Worm (Caenorhabditis elegans) whole organism, mixed stage, embryonic: ENCODE data around the gene fbxa-171.
"Not testable (repeated sequence)": the region's sequence is repeated elsewhere in the genome, so short reads cannot be mapped to it uniquely, and the experiment has no call there.

Experiments used
- M03D4.4 ChIP-seq: sonication (generic microtip); optimal IDR thresholded peaks from 2 replicates; lab custom pipeline; 2017; ENCODE audit warnings: mild to moderate bottlenecking, missing genetic modification characterization, missing compliant biosample characterization
- bed-3 ChIP-seq: fragments of 200-800 bp; sonication (Bioruptor generic); optimal IDR thresholded peaks from 3 replicates; lab custom pipeline; 2018; ENCODE audit warnings: mild to moderate bottlenecking, missing genetic modification characterization, moderate library complexity, missing compliant biosample characterization
- ceh-39 ChIP-seq: fragments of 150-350 bp; optimal IDR thresholded peaks from 2 replicates; lab custom pipeline; 2014; ENCODE audit warnings: missing biosample characterization, missing genetic modification characterization
- ceh-43 ChIP-seq: fragments of 200-800 bp; sonication (Bioruptor generic); optimal IDR thresholded peaks from 2 replicates; lab custom pipeline; 2018; ENCODE audit warnings: mild to moderate bottlenecking, missing genetic modification characterization, moderate library complexity, missing compliant biosample characterization
- ceh-83 ChIP-seq: fragments of 200-800 bp; sonication (Bioruptor generic); optimal IDR thresholded peaks from 2 replicates; lab custom pipeline; 2018; ENCODE audit warnings: mild to moderate bottlenecking, missing genetic modification characterization, missing compliant biosample characterization
- ces-1 ChIP-seq: fragments of 150-350 bp; optimal IDR thresholded peaks from 2 replicates; lab custom pipeline; 2014; ENCODE audit warnings: missing biosample characterization, missing genetic modification reagents, missing genetic modification characterization
- cnd-1 ChIP-seq: fragments of 200-800 bp; sonication (Bioruptor generic); optimal IDR thresholded peaks from 2 replicates; lab custom pipeline; 2018; ENCODE audit warnings: mild to moderate bottlenecking, missing genetic modification characterization, missing compliant biosample characterization
- drap-1 ChIP-seq: fragments of 200-800 bp; sonication (Bioruptor generic); optimal IDR thresholded peaks from 3 replicates; lab custom pipeline; 2018; ENCODE audit warnings: mild to moderate bottlenecking, missing genetic modification characterization, missing compliant biosample characterization
- elt-1 ChIP-seq: sonication (generic microtip); optimal IDR thresholded peaks from 2 replicates; lab custom pipeline; 2017; ENCODE audit warnings: missing genetic modification characterization, mild to moderate bottlenecking, missing compliant biosample characterization, antibody characterized with exemption, moderate library complexity, borderline replicate concordance; ENCODE audit not compliant: insufficient read depth
- elt-3 ChIP-seq: fragments of 150-350 bp; optimal IDR thresholded peaks from 2 replicates; lab custom pipeline; 2014; ENCODE audit warnings: missing biosample characterization, missing genetic modification characterization
- flh-1 ChIP-seq: fragments of 200-800 bp; sonication (Bioruptor generic); optimal IDR thresholded peaks from 2 replicates; lab custom pipeline; 2018; ENCODE audit warnings: mild to moderate bottlenecking, missing genetic modification characterization, moderate library complexity, missing compliant biosample characterization
- ham-2 ChIP-seq: fragments of 200-800 bp; sonication (Bioruptor generic); optimal IDR thresholded peaks from 2 replicates; lab custom pipeline; 2018; ENCODE audit warnings: mild to moderate bottlenecking, missing genetic modification characterization, missing compliant biosample characterization
- hlh-1 ChIP-seq: fragments of 150-350 bp; optimal IDR thresholded peaks from 2 replicates; lab custom pipeline; 2014; ENCODE audit warnings: missing biosample characterization, missing genetic modification reagents, missing genetic modification characterization
- lin-13 ChIP-seq: fragments of 150-350 bp; optimal IDR thresholded peaks from 2 replicates; lab custom pipeline; 2014; ENCODE audit warnings: missing biosample characterization, missing genetic modification characterization
- lin-32 ChIP-seq: fragments of 200-800 bp; sonication (Bioruptor generic); optimal IDR thresholded peaks from 2 replicates; lab custom pipeline; 2018; ENCODE audit warnings: mild to moderate bottlenecking, missing genetic modification characterization, missing compliant biosample characterization
- lsy-2 ChIP-seq: fragments of 150-350 bp; optimal IDR thresholded peaks from 2 replicates; lab custom pipeline; 2014; ENCODE audit warnings: missing biosample characterization, missing genetic modification characterization
- mab-5 ChIP-seq: fragments of 150-350 bp; optimal IDR thresholded peaks from 2 replicates; lab custom pipeline; 2014; ENCODE audit warnings: missing biosample characterization, missing genetic modification characterization
- mep-1 ChIP-seq: fragments of 150-350 bp; optimal IDR thresholded peaks from 2 replicates; lab custom pipeline; 2017; ENCODE audit warnings: missing biosample characterization, missing genetic modification reagents, missing genetic modification characterization, inconsistent platforms
- mls-2 ChIP-seq: sonication (generic microtip); optimal IDR thresholded peaks from 2 replicates; lab custom pipeline; 2016; ENCODE audit warnings: mild to moderate bottlenecking, missing genetic modification characterization, moderate library complexity, missing compliant biosample characterization
- nhr-12 ChIP-seq: fragments of 150-350 bp; optimal IDR thresholded peaks from 2 replicates; lab custom pipeline; 2014; ENCODE audit warnings: missing biosample characterization, missing genetic modification characterization
- nhr-2 ChIP-seq: fragments of 150-350 bp; optimal IDR thresholded peaks from 2 replicates; lab custom pipeline; 2014; ENCODE audit warnings: missing biosample characterization, missing genetic modification characterization
- nhr-237 ChIP-seq: fragments of 150-350 bp; optimal IDR thresholded peaks from 2 replicates; lab custom pipeline; 2014; ENCODE audit warnings: missing biosample characterization, missing genetic modification characterization
- nhr-28 ChIP-seq: fragments of 150-350 bp; optimal IDR thresholded peaks from 2 replicates; lab custom pipeline; 2014; ENCODE audit warnings: missing biosample characterization, missing genetic modification characterization
- nhr-76 ChIP-seq: sonication (generic microtip); optimal IDR thresholded peaks from 2 replicates; lab custom pipeline; 2017; ENCODE audit warnings: missing biosample characterization, missing genetic modification characterization
- pha-4 ChIP-seq: fragments of 150-350 bp; optimal IDR thresholded peaks from 2 replicates; lab custom pipeline; 2018; ENCODE audit warnings: missing biosample characterization, missing genetic modification reagents, missing genetic modification characterization
- sem-2 ChIP-seq: fragments of 200-800 bp; sonication (Bioruptor generic); optimal IDR thresholded peaks from 2 replicates; lab custom pipeline; 2018; ENCODE audit warnings: mild to moderate bottlenecking, missing genetic modification characterization, missing compliant biosample characterization
- snpc-4 ChIP-seq: fragments of 150-350 bp; optimal IDR thresholded peaks from 2 replicates; lab custom pipeline; 2014; ENCODE audit warnings: missing biosample characterization, missing genetic modification characterization
- sptf-1 ChIP-seq: sonication (generic microtip); optimal IDR thresholded peaks from 2 replicates; lab custom pipeline; 2017; ENCODE audit warnings: mild to moderate bottlenecking, missing genetic modification characterization, moderate library complexity, missing compliant biosample characterization
- tbx-8 ChIP-seq: fragments of 200-800 bp; sonication (Bioruptor generic); optimal IDR thresholded peaks from 2 replicates; lab custom pipeline; 2018; ENCODE audit warnings: mild to moderate bottlenecking, missing genetic modification characterization, moderate library complexity, missing compliant biosample characterization
- unc-120 ChIP-seq: sonication (generic microtip); optimal IDR thresholded peaks from 2 replicates; lab custom pipeline; 2017; ENCODE audit warnings: missing genetic modification characterization, missing compliant biosample characterization; ENCODE audit not compliant: poor library complexity, severe bottlenecking
- unc-39 ChIP-seq: fragments of 150-350 bp; optimal IDR thresholded peaks from 2 replicates; lab custom pipeline; 2014; ENCODE audit warnings: missing biosample characterization, missing genetic modification characterization
- unc-62 ChIP-seq: fragments of 150-350 bp; optimal IDR thresholded peaks from 2 replicates; lab custom pipeline; 2014; ENCODE audit warnings: missing biosample characterization, missing genetic modification reagents, missing genetic modification characterization
- zip-8 ChIP-seq: fragments of 150-350 bp; optimal IDR thresholded peaks from 2 replicates; lab custom pipeline; 2014; ENCODE audit warnings: missing biosample characterization, missing genetic modification characterization
- ztf-11 ChIP-seq: fragments of 150-350 bp; optimal IDR thresholded peaks from 2 replicates; lab custom pipeline; 2014; ENCODE audit warnings: missing biosample characterization, missing genetic modification characterization

fbxa-171 gene

DNA sequence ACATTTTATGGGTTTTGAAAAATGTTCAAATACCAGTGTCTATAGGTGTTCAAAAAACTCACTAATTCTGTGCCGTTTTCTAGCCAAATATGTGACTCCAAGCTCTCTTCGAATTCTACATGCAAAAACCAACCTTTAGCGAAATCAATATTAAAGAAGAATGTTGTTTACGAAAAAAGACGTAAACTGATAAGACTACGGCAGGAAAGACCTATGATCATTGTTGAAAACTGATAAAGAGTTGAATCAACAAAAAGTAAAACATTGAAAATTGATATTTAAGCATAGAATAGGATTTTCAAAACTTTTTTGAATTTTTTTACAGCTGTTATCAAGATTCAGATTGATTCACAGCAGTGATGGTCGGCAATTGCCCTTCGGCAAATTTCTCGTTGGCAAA, 33.0 kb upstream of the fbxa-171 start, which contains the start of gene Y6G8.2:
Gene Y6G8.2, minus strand, starts transcription at position 147 of the 400 bp plus-strand sequence.
- TF ChIP-seq ces-1 (GFP tag; lab: Kevin White, UChicago) = no peak
- TF ChIP-seq lsy-2 (tag; lab: Kevin White, UChicago) = no peak
- no peak for TF ChIP-seq nhr-28 (tag; lab: Kevin White, UChicago)
- TF ChIP-seq pha-4 (tag; lab: Kevin White, UChicago) = no peak
- no peak for TF ChIP-seq unc-120 (tag; lab: Kevin White, UChicago)
- TF ChIP-seq sem-2 (GFP tag; lab: Kevin White, UChicago) = no peak
- TF ChIP-seq tbx-8 = no peak
- no peak for TF ChIP-seq mep-1
- TF ChIP-seq zip-8 (tag; lab: Kevin White, UChicago) = no peak
- no peak for TF ChIP-seq elt-3 (tag; lab: Kevin White, UChicago)

DNA sequence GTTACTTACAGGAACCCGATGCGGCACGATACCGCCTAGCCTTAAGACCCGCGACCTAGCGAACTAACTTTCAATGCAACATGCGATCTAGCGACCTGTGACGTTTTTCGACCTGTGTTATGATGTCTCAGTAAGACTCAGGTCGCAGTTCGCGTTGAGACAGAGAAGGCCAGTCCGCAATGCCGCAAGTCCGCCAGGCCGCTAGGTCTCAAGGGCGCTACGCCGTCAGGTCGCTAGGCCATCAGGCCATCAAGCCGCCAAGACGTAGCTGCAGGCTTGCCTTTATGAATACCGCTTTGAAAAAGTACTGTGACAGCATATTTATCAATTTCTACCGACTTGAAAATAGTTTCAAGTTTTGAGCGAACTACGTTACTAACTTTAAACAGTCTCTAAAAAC, 29.9 kb upstream of the fbxa-171 start:
- TF ChIP-seq hlh-1 = no peak
- no peak for TF ChIP-seq sem-2 (GFP tag; lab: Kevin White, UChicago)
- TF ChIP-seq ceh-83 (GFP tag; lab: Kevin White, UChicago) = no peak

DNA sequence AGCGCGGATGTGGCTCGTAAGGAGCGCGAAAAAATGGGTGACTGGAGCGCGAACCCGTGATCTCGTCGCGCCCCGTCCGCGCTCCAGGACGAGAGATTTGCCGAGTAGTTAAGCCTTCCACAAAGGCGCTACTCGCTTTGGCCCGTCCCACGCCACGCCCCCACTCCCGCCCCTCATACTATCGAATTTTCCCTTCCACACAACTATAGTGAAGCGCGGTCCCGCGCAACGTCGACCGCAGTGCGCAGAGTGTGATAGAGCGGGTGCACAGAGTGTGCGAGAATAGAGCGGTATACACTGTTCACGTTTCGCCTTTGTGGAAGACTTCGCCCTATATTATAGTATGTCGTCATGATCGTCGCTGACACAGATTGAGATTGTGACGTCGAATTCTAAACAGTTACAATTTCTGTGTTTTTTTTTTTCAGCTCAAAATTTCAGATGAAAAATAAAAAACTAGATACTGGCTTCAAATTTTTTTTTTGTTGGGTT, 18.6 kb upstream of the fbxa-171 start, which contains the start of gene fbxa-133:
Gene fbxa-133, plus strand, starts transcription at position 442 of the 492 bp plus-strand sequence.
- not testable (repeated sequence) for TF ChIP-seq nhr-76 (tag; lab: Kevin White, UChicago); flh-1 (GFP tag; lab: Kevin White, UChicago); nhr-237 (tag; lab: Kevin White, UChicago)
- TF ChIP-seq, all 35 proteins: peak for 0; not testable (repeated sequence) for 35

DNA sequence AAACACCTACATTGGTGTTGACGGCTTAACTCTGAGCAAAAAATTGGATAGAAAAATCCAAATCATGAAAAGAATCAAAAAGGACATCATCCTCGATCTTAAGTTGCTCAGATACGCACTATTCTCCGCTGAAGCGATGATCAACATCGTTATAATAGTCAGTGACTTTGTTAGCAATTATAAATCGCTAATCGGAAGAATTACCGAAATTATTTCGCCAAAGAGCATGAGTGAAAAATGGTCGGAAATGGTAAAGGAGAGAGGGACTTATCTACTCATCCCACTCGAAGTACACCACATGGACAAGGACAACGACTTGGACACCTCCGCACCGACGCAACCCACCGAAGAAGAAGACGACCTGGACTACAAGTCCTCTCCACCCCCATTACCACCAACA, 14.2 kb upstream of the fbxa-171 start:
- TF ChIP-seq lin-13 (no peak), flh-1 (GFP tag; lab: Kevin White, UChicago) (no peak), unc-39 (no peak), zip-8 (tag; lab: Kevin White, UChicago) (no peak), ztf-11 (tag; lab: Kevin White, UChicago) (no peak), ceh-39 (no peak), mls-2 (tag; lab: Kevin White, UChicago) (no peak), mab-5 (no peak), nhr-2 (tag; lab: Kevin White, UChicago) (no peak)

DNA sequence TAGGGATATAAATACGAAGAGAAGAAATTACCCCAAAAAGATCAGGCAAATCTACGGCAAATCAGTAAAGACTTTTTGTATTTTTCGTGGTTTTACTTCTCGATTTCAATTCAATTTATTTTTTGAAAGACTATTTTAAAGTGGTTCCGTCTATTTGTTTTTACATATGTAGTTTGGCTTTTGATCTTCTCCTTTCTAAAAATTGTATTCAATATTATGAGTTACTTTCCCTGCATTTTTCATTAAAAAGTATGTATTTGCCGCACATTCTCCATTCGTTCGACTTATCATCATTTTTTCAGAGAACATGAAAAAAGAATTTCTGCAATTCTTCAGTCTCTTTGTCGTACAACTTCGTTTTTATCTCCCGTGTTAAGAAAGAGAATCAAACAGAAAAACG, 1.0 kb upstream of the fbxa-171 start, which contains the start of gene C38D9.2:
Gene C38D9.2, plus strand, starts transcription at position 301 of the 400 bp plus-strand sequence.
- TF ChIP-seq mep-1 = no peak
- no peak for TF ChIP-seq hlh-1
- TF ChIP-seq lin-32 (GFP tag; lab: Kevin White, UChicago) = no peak
- TF ChIP-seq sptf-1 (tag; lab: Kevin White, UChicago) = no peak
- no peak for TF ChIP-seq M03D4.4
- TF ChIP-seq snpc-4 = no peak
- no peak for TF ChIP-seq ztf-11 (tag; lab: Kevin White, UChicago)
- TF ChIP-seq nhr-76 (tag; lab: Kevin White, UChicago) = no peak
- no peak for TF ChIP-seq ceh-83 (GFP tag; lab: Kevin White, UChicago)
- no peak for TF ChIP-seq nhr-2 (tag; lab: Kevin White, UChicago)
- TF ChIP-seq unc-120 (tag; lab: Kevin White, UChicago) = no peak
- no peak for TF ChIP-seq unc-62 (GFP tag; lab: Kevin White, UChicago)
- no peak for TF ChIP-seq zip-8 (tag; lab: Kevin White, UChicago)
- no peak for TF ChIP-seq drap-1 (GFP tag; lab: Kevin White, UChicago)
- no peak for TF ChIP-seq ceh-43 (GFP tag; lab: Kevin White, UChicago)
- TF ChIP-seq nhr-12 (tag; lab: Kevin White, UChicago) = no peak
- no peak for TF ChIP-seq mls-2 (tag; lab: Kevin White, UChicago)
- no peak for TF ChIP-seq ham-2

DNA sequence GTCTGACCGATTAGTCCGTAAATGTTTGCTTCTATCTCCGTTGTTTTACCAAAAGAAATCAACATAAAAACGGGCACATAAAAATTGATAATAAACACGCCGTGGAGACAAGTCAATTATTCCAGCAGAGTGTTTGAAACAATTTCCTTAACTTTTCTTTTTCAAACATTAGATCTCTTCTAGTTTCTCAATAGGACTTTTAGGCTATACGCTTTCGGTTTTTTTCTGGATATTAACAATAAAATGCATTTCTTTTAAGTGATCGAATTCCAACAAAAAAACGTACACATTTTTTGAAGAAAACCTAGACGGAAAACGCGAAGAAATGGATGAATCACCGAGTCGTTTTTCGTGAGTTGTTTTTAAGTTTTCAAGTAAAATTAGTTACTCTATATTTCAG, 6.9 kb downstream of the fbxa-171 start, which contains the start of gene fbxa-172:
Gene fbxa-172, plus strand, starts transcription at position 301 of the 400 bp plus-strand sequence.
- no peak for TF ChIP-seq ham-2
- TF ChIP-seq ceh-39 = no peak
- TF ChIP-seq lsy-2 (tag; lab: Kevin White, UChicago) = no peak
- no peak for TF ChIP-seq sptf-1 (tag; lab: Kevin White, UChicago)
- TF ChIP-seq nhr-76 (tag; lab: Kevin White, UChicago) = no peak
- TF ChIP-seq nhr-2 (tag; lab: Kevin White, UChicago) = no peak
- TF ChIP-seq sem-2 (GFP tag; lab: Kevin White, UChicago) = no peak
- no peak for TF ChIP-seq pha-4 (tag; lab: Kevin White, UChicago)
- no peak for TF ChIP-seq hlh-1
- no peak for TF ChIP-seq nhr-28 (tag; lab: Kevin White, UChicago)
- TF ChIP-seq ztf-11 (tag; lab: Kevin White, UChicago) = no peak
- TF ChIP-seq mls-2 (tag; lab: Kevin White, UChicago) = no peak
- no peak for TF ChIP-seq bed-3
- no peak for TF ChIP-seq elt-1
- no peak for TF ChIP-seq snpc-4
- TF ChIP-seq nhr-237 (tag; lab: Kevin White, UChicago) = no peak
- no peak for TF ChIP-seq cnd-1 (tag; lab: Kevin White, UChicago)
- no peak for TF ChIP-seq unc-39
